Worm (Caenorhabditis elegans) whole organism, early embryonic: ENCODE data around the gene hint-3.

Experiments used
- B0310.2 ChIP-seq: sonication (generic microtip); optimal IDR thresholded peaks from 2 replicates; lab custom pipeline; 2016; ENCODE audit warnings: mild to moderate bottlenecking, missing genetic modification characterization, missing compliant biosample characterization
- F13C5.2 ChIP-seq: sonication (generic microtip); optimal IDR thresholded peaks from 2 replicates; lab custom pipeline; 2017; ENCODE audit warnings: mild to moderate bottlenecking, missing genetic modification characterization, inconsistent platforms, missing compliant biosample characterization
- aly-1 ChIP-seq: sonication (generic microtip); optimal IDR thresholded peaks from 2 replicates; lab custom pipeline; 2016; ENCODE audit warnings: missing genetic modification characterization, missing compliant biosample characterization
- ama-1 ChIP-seq: fragments of 150-350 bp; optimal IDR thresholded peaks from 2 replicates; lab custom pipeline; 2014
- ceh-13 ChIP-seq: fragments of 200-800 bp; sonication (Bioruptor generic); optimal IDR thresholded peaks from 2 replicates; lab custom pipeline; 2018; ENCODE audit warnings: mild to moderate bottlenecking, missing genetic modification characterization, missing compliant biosample characterization
- ceh-36 ChIP-seq: sonication (generic microtip); optimal IDR thresholded peaks from 2 replicates; lab custom pipeline; 2016; ENCODE audit warnings: missing genetic modification characterization, inconsistent platforms, missing compliant biosample characterization
- ets-7 ChIP-seq: sonication (generic microtip); optimal IDR thresholded peaks from 2 replicates; lab custom pipeline; 2016; ENCODE audit warnings: missing genotype, missing genetic modification characterization, missing compliant biosample characterization
- flt-1 ChIP-seq: fragments of 200-800 bp; sonication (Bioruptor generic); IDR thresholded peaks from 2 replicates; pipeline ENCODE4 v1.3.6; 2022; ENCODE audit warnings: missing genetic modification characterization, missing compliant biosample characterization
- hmbx-1 ChIP-seq: sonication (generic microtip); optimal IDR thresholded peaks from 2 replicates; lab custom pipeline; 2016; ENCODE audit warnings: mild to moderate bottlenecking, missing genetic modification characterization, missing compliant biosample characterization
- hmg-4 ChIP-seq: fragments of 200-800 bp; sonication (Bioruptor generic); optimal IDR thresholded peaks from 2 replicates; lab custom pipeline; 2018; ENCODE audit warnings: mild to moderate bottlenecking, missing genetic modification characterization, missing compliant biosample characterization
- hnd-1 ChIP-seq: sonication (generic microtip); optimal IDR thresholded peaks from 2 replicates; lab custom pipeline; 2016; ENCODE audit warnings: missing genetic modification characterization, missing compliant biosample characterization
- pes-1 ChIP-seq: fragments of 200-800 bp; sonication (Bioruptor generic); IDR thresholded peaks from 2 replicates; pipeline ENCODE4 v1.3.6; 2022; ENCODE audit warnings: missing genetic modification reagents, missing genetic modification characterization, missing compliant biosample characterization
- scrt-1 ChIP-seq: fragments of 200-800 bp; sonication (Bioruptor generic); IDR thresholded peaks from 2 replicates; pipeline ENCODE4 v1.3.6; 2022; ENCODE audit warnings: missing genetic modification characterization, missing compliant biosample characterization
- sea-1 ChIP-seq: fragments of 200-800 bp; sonication (Bioruptor generic); conservative IDR thresholded peaks from 2 replicates; pipeline ENCODE4 v1.3.6; 2022; ENCODE audit warnings: missing genetic modification characterization, missing compliant biosample characterization
- tbx-11 ChIP-seq: fragments of 200-800 bp; sonication (Bioruptor generic); IDR thresholded peaks from 2 replicates; pipeline ENCODE4 v1.3.6; 2022; ENCODE audit warnings: missing genetic modification characterization, missing compliant biosample characterization
- tbx-37 ChIP-seq: fragments of 200-800 bp; sonication (Bioruptor generic); conservative IDR thresholded peaks from 2 replicates; pipeline ENCODE4 v1.3.6; 2022; ENCODE audit warnings: missing genetic modification reagents, missing genetic modification characterization, missing compliant biosample characterization
- tra-4 ChIP-seq: sonication (generic microtip); optimal IDR thresholded peaks from 2 replicates; lab custom pipeline; 2017; ENCODE audit warnings: missing genetic modification characterization, missing compliant biosample characterization

Gene hint-3

DNA sequence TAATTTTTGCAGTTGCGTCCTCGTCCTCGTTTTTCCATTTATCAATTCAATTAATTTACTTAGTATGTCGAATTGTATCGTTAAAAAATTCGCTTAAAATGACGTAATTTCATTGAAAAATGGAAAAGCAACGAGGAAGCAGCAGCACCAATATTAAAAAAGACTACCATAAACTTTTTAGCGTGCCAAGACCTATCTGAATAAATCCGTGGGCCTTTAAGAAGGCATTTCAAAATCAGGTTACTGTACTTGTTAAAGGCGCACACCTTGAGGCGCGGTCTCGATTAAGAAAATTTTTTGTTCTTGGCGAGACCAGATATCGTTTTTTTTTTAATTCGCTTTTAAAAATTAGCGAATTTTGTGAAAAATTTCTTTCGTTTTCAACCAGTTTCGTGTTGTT is 13.4 kb downstream of the hint-3 start:
- TF ChIP-seq B0310.2 (tag; lab: Kevin White, UChicago), result no peak
- TF ChIP-seq F13C5.2 (tag; lab: Kevin White, UChicago), result no peak
- TF ChIP-seq flt-1, result no peak
- TF ChIP-seq ets-7 (tag; lab: Kevin White, UChicago), result no peak
- TF ChIP-seq tra-4 (tag; lab: Kevin White, UChicago), result no peak
- no peak for TF ChIP-seq pes-1
- no peak for TF ChIP-seq scrt-1 (GFP tag; lab: Robert Waterston, UW)
- TF ChIP-seq hnd-1, result no peak
- TF ChIP-seq ceh-36 (tag; lab: Kevin White, UChicago), result no peak
- no peak for TF ChIP-seq aly-1 (tag; lab: Kevin White, UChicago)
- no peak for TF ChIP-seq ceh-13 (GFP tag; lab: Kevin White, UChicago)
- no peak for TF ChIP-seq hmg-4 (GFP tag; lab: Kevin White, UChicago)
- TF ChIP-seq hmbx-1 (tag; lab: Kevin White, UChicago), result no peak
- no peak for TF ChIP-seq sea-1
- no peak for TF ChIP-seq tbx-11 (GFP tag; lab: Robert Waterston, UW)
- no peak for TF ChIP-seq ama-1 (lab: Kevin White, UChicago)
- no peak for TF ChIP-seq tbx-37 (GFP tag; lab: Robert Waterston, UW)

DNA sequence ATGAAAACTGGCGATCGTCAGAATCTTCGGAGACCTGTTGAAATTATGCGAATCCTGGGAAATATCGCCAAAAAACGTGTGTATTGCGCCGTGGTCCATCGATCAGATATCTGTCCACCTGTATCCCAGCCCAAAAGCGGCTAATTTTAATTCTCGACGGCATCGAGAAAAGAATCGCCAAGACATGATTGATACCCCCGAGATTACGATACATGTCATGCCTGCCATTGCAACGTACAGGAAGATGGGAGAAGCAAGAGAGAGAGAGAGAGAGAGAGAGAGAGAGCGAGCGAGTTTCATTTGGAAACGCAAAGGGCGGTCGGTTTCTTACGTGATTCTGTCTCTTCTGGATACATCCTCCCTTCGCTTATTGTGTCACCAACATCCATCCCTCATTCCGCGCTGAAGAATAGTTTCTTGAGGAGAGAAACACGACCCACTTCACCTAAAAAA is 13.9 kb downstream of the hint-3 start, which contains the start of gene grl-10:
Gene grl-10 (plus strand): TSS at position 403 of the 453 bp plus-strand sequence.
- TF ChIP-seq hnd-1 (no peak), aly-1 (tag; lab: Kevin White, UChicago) (no peak), sea-1 (no peak), flt-1 (no peak), hmbx-1 (tag; lab: Kevin White, UChicago) (no peak), tbx-11 (GFP tag; lab: Robert Waterston, UW) (no peak), ama-1 (lab: Kevin White, UChicago) (no peak), ets-7 (tag; lab: Kevin White, UChicago) (no peak), F13C5.2 (tag; lab: Kevin White, UChicago) (no peak), B0310.2 (tag; lab: Kevin White, UChicago) (no peak), ceh-36 (tag; lab: Kevin White, UChicago) (no peak), tra-4 (tag; lab: Kevin White, UChicago) (no peak), scrt-1 (GFP tag; lab: Robert Waterston, UW) (no peak), pes-1 (no peak), hmg-4 (GFP tag; lab: Kevin White, UChicago) (no peak), ceh-13 (GFP tag; lab: Kevin White, UChicago) (no peak)

DNA sequence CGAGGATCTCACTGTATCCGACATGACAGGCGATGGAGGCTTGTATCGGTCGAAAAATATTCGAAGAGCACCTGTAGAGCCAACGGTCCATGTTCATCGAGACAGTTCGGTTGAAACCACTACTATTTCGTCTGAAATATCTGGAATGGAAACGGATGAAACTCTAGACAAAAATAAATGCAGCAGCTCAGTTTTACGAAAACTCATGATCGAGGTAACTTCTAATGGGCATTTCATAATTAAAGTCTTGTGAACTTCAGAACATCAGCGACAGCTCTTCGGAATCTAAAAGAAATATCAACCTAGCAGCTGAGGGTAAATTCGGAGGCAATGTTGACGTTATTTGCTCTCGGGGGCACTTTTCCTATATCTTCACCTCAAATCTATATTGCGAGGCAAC is 15.0 kb downstream of the hint-3 start:
- TF ChIP-seq ama-1 (lab: Kevin White, UChicago), result no peak
- TF ChIP-seq F13C5.2 (tag; lab: Kevin White, UChicago), result no peak
- TF ChIP-seq tbx-37 (GFP tag; lab: Robert Waterston, UW), result no peak
- no peak for TF ChIP-seq aly-1 (tag; lab: Kevin White, UChicago)
- no peak for TF ChIP-seq scrt-1 (GFP tag; lab: Robert Waterston, UW)
- no peak for TF ChIP-seq ets-7 (tag; lab: Kevin White, UChicago)
- no peak for TF ChIP-seq hmg-4 (GFP tag; lab: Kevin White, UChicago)
- no peak for TF ChIP-seq tbx-11 (GFP tag; lab: Robert Waterston, UW)
- no peak for TF ChIP-seq tra-4 (tag; lab: Kevin White, UChicago)

DNA sequence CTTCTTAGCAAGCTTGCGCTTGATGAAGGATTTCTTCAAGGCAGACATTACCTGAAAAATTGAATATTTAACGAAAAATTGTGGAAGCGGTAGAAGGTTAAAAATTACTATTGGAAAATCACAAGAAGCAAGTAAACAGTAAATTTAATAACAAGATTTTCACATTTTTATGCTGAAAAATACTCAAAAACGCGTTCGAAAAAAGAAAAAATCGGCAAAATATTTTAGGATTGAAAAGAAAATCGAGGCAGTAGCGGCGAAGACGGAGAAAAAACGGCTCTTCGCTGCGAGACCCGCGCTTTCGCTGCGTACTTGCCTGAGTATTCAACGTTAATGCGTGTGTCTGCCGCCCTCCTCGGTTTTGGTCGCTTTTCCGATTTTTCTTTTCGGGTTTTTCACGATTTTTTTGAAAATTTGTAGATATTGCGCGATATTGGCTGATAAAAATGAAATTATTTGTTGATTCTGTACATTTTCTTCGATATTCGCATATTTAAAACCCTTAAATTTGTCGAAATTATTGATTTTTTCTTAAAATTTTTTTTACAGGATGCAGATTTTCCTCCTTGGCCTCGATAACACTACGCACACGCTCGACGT is 15.9 kb downstream of the hint-3 start, which contains the start of the genes rpl-39 and rps-30:
Gene rpl-39 (minus strand): TSS at position 51 of the 600 bp plus-strand sequence.
Gene rps-30 (plus strand): TSS at position 550 of the 600 bp plus-strand sequence.
- TF ChIP-seq hnd-1 (no peak), ets-7 (tag; lab: Kevin White, UChicago) (no peak), B0310.2 (tag; lab: Kevin White, UChicago) (no peak), hmbx-1 (tag; lab: Kevin White, UChicago) (no peak), ceh-36 (tag; lab: Kevin White, UChicago) (no peak), ceh-13 (GFP tag; lab: Kevin White, UChicago) (no peak), scrt-1 (GFP tag; lab: Robert Waterston, UW) (no peak), flt-1 (peak; percentile 26; the same call in 1 of the 2 replicates), aly-1 (tag; lab: Kevin White, UChicago) (no peak), F13C5.2 (tag; lab: Kevin White, UChicago) (peak; percentile 50), hmg-4 (GFP tag; lab: Kevin White, UChicago) (peak; percentile 53), ama-1 (lab: Kevin White, UChicago) (no peak), tbx-37 (GFP tag; lab: Robert Waterston, UW) (no peak), tbx-11 (GFP tag; lab: Robert Waterston, UW) (no peak), sea-1 (no peak), pes-1 (peak; percentile 37; the same call in 1 of the 2 replicates), tra-4 (tag; lab: Kevin White, UChicago) (no peak)

DNA sequence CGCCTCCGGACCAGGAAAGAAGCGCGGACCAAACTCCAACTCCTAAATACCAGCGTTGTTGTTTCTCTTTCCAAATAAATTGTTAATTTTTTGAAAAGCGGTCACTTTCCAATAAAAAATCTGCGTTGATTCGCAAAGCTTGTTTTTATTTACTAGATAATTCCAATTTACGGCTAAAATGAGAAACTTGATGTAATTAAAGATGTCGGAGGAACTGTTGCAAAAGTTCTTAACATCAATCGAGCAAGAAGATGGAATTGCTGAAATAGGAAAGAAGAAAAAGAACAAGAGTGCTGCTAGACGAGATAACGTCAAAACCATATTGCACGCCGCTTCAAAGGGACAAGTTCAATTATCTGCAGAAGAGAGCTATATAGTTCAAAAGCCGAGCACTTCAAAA is 16.8 kb downstream of the hint-3 start, which contains the start of gene C26F1.3:
Gene C26F1.3 (plus strand): TSS at position 203 of the 400 bp plus-strand sequence.
- TF ChIP-seq hmg-4 (GFP tag; lab: Kevin White, UChicago) (no peak), tbx-11 (GFP tag; lab: Robert Waterston, UW) (no peak)

DNA sequence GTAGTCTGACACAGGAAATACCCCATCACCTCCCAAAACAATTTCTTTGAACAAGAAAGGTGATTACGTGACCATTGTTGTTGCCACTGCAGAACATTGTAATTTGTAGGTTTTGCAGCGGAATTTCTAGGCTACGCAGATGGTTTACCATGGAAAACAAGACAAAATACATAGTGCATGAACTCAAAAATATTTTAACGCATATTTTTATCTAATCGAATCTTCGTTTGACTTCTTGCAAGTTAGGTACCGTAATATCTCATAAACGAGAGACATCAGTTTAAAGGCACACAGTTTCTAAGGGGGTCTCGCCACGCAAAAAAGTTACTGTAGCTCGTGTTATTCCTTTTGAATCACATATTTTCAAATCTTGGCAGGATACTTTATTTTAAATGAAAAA is 18.7 kb downstream of the hint-3 start:
- TF ChIP-seq ceh-13 (GFP tag; lab: Kevin White, UChicago) (no peak), tra-4 (tag; lab: Kevin White, UChicago) (no peak), sea-1 (no peak), scrt-1 (GFP tag; lab: Robert Waterston, UW) (no peak), tbx-37 (GFP tag; lab: Robert Waterston, UW) (no peak), pes-1 (no peak), tbx-11 (GFP tag; lab: Robert Waterston, UW) (no peak), aly-1 (tag; lab: Kevin White, UChicago) (no peak), flt-1 (no peak), ceh-36 (tag; lab: Kevin White, UChicago) (no peak), ets-7 (tag; lab: Kevin White, UChicago) (no peak), F13C5.2 (tag; lab: Kevin White, UChicago) (no peak), B0310.2 (tag; lab: Kevin White, UChicago) (no peak), ama-1 (lab: Kevin White, UChicago) (no peak), hnd-1 (no peak), hmbx-1 (tag; lab: Kevin White, UChicago) (no peak), hmg-4 (GFP tag; lab: Kevin White, UChicago) (no peak)
